Fruit fly (Drosophila melanogaster) whole organism, larva: Measurements from ENCODE around the gene CG32448.

Experiments used
- noc ChIP-seq: fragments of 200-800 bp; sonication (Bioruptor generic); optimal IDR thresholded peaks from 3 replicates; lab custom pipeline; 2019; ENCODE audit warnings: missing biosample characterization, mild to moderate bottlenecking, missing genetic modification characterization, moderate library complexity

Gene CG32448

DNA sequence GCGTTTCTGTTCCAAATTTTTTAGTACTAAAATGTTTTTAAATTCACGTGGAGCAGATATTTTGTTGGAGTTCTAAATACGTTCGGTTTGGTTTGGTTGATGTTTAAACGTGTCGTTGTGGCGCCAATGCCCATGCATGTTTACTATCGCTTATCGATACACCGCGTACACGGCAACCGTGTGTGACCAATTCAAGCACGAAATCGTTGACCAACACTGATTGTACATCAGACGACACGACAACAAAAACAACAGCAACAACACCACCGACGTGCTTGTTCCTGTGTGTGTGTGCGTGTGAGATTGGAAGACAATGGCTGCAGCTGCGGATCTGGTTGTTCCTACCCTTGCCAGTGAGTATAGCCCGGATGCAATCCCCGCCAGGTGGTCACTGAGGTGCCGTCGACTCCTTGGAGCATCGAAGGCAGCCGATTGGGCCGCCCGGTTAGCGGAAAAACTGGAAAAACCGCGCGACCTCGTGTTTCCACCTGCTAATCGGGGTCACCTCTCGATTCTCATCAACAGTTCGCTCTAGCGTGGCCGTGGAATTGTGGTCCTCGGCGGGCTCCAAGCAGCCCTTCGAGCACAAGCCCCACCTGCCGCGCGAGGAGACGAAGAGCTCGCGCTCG, 3.4 kb downstream of the CG32448 start, which contains the start of gene eIF2A:
TSS of gene eIF2A (plus strand) at position 16 of the 629 bp plus-strand sequence.
- TF ChIP-seq noc (tag; lab: Kevin White, UChicago), result no peak

DNA sequence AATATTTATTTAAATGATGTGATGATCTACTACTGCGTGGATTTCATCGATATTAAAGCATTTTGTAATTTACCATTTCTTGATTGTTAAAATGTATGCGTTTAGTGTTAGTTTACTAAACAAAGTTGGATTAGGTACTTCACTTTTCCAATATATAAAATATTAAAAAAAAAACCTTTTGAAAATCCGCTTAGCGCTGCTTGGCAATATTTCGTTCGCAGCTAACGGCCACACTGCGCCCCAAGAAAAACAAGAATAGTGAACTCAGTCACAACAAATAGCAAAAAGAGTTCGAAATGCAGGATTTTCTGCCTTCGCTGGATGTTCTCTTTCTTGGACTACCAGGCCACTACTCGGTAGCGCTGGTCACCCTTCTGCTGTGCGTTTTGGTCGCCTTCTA, 5.0 kb downstream of the CG32448 start, which contains the start of gene CG7407:
TSS of gene CG7407 (plus strand) at position 226 of the 400 bp plus-strand sequence.
- TF ChIP-seq noc (tag; lab: Kevin White, UChicago), result no peak

DNA sequence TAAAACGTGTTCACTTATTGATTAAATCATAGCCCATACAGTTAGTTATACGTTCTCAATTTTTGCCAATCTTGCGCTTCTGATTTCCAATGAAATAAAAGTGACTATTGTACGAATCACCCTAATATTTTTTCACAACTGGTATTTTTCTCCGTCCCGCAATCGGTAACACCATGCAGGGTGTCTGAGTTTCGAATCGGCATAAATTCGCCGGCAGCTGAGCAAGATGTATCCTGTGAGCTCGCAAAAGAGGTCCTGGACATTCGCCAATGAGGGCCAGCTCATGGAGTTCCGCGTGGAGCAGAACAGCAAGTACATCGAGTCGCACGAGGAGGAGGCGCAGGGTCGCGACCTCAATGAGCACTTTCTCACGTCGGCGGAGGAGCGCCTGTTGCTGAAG, 6.5 kb downstream of the CG32448 start, which contains the start of gene CycH:
TSS of gene CycH (plus strand) at position 218 of the 400 bp plus-strand sequence.
- TF ChIP-seq noc (tag; lab: Kevin White, UChicago), result no peak

DNA sequence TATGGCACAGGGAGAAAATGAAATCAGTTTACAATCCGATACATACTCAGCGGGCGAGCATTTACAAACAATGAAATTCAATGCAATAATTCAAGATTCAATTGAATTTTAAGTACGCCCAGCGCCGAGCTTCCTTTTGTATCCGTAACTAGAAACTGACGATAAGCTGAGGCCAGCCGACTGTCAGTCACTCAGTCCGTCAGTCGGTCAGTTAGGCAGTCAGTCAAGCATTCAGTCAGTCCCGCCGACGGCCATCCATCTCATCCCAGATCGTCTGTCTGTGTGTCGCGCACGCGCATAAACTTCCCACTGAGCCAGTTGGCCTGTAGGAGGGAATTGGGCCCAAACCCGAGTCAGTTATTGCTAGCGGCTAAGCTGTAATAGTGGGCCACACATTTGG, 8.8 kb downstream of the CG32448 start:
- no peak for TF ChIP-seq noc (tag; lab: Kevin White, UChicago)

DNA sequence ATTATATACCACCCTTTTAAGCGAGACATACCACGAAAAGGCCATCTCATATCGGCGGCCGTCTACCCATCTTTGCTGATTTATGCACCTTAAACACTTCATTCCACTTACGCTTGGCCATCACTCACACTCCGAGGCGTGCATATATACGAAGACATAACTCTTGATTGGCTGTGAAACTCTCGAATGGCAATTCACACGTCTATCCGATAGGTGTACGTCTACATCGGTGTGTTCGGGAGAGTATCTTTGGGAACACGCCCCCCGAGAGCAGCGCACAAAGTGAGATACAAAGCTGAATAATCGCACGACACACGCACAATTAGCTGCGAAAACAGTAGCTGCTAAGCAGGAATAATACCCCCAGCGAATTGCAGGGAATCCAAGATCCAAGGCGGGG, 9.6 kb downstream of the CG32448 start:
- no peak for TF ChIP-seq noc (tag; lab: Kevin White, UChicago)

DNA sequence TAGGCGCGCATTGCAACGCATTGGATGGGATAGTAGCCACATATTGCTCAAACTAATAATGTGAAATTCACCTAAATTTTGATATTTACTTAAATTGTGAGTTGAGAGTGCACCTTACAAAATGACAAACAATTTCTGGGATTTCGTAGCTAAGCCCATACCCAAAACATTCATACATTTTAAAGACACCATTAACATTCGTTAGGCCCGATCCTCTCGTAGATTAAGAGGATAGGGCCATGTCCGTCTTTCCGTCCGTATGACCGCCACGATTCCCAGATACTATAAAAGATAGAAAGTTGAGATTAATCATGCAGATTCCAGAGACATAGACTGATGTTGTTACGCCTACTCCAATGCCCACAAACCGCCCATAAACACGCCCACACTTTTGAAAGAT, 14.7 kb downstream of the CG32448 start, which contains the start of gene CG43895:
TSS of gene CG43895 (minus strand) at position 101 of the 400 bp plus-strand sequence.
- TF ChIP-seq noc (tag; lab: Kevin White, UChicago), result no peak

DNA sequence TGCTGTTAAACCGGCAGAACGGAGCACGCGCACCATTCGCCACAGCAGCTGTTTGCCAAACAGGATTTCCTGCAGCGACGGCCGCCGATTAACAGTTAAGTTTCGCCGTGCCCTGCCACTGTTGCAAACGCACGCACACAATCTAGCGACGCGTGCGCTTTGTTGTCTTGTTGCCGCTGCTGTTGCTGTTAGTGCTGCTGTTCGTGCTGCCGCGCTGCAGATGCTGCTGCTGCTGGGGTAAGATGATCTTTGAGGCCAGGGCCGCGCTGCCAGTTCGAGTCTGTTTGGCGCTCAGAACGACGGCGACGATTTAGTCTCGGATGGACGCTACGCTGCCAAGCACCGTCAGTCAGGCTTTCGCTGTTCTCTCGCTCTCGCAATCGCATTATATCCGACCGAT, 19.7 kb downstream of the CG32448 start, which contains the start of gene eg:
TSS of gene eg (plus strand) at position 136 of the 400 bp plus-strand sequence.
- no peak for TF ChIP-seq noc (tag; lab: Kevin White, UChicago)

DNA sequence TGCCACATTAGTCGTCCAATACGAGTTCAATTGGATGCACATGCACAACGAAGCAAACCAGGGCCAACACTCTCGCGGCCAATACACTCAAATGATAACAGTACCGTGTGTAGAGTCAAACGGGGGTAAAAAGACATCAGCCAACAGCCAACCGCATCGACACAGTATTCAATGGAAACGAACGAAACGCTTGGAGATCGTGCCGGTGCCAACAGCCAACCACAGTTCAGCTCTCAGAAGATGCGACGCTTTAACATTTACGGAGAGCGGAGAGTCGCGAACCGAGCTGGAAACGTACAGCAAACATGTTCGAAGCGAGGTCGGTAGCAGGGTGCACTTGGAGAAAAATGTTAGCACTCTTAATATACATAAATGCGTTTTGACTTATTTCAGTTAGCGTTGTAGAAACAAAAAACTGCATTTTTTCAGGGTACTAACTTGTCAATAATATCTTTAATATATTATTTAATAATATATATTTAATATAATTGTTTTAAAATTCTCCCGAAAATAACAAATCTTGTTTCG, 20.2 kb downstream of the CG32448 start:
- no peak for TF ChIP-seq noc (tag; lab: Kevin White, UChicago)

DNA sequence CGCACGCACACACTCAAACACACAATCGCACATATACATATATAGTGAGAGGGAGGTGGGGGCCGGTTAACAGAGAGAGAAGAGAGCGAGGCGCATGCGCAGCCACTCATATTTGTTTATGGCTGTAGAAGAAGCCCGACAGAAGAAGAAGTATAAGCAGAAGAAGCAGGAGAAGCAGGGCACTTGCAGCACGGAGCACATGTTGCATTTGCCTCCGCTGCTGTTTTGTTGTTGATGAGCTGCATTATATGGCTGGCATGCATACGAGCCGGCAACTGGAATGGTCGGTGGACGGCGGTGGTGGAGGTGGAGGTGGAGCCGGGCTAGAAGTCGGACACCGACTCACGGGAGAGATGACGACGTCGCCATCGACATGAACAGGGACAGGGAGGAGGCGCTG, 27.9 kb downstream of the CG32448 start:
- TF ChIP-seq noc (tag; lab: Kevin White, UChicago), result no peak

DNA sequence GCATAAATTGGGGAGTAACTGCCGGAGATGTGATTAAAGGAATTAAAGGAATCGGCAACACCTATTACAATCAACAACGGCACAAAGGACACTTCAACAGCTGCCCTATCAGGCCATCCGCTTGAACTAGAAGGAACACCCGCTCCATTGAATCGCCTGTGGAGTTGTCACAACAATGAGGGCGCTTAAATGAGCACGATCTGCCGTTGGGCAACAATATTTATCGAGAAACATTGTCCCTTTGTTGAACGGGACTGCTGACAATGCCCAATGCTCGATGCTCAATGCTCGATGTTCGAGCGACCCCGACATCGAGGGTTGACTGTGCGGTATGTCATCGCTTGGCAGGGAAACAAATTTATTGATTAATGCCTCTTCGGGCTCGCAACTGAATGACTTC, 40.4 kb downstream of the CG32448 start:
- TF ChIP-seq noc (tag; lab: Kevin White, UChicago), result no peak
